Comparison of ENCODE assay signal across 1 fruit fly cellular context in genomic region chr2L:2744852-2745251, dm6.
TF ChIP-seq lines count a peak whose summit lies in the region.

TSS of gene CG9961 (minus strand) at chr2L:2744934.
TSS of gene Cwc25 (plus strand) at chr2L:2745098.

TF ChIP-seq in whole organism, embryonic, 481 proteins besides CTCF, POLR2A, EP300 and RAD21 (continued from another document and continues in another):
- TF ChIP-seq cad (GFP tag; optimal IDR thresholded peaks at IDR 0.05; lab: Kevin White, UChicago): no peak
- no peak for TF ChIP-seq Sox102F (GFP tag; optimal IDR thresholded peaks at IDR 0.05; lab: Kevin White, UChicago)
- no peak for TF ChIP-seq BtbVII (GFP tag; optimal IDR thresholded peaks at IDR 0.05; lab: Kevin White, UChicago)
- TF ChIP-seq h (optimal IDR thresholded peaks at IDR 0.05; lab: Kevin White, UChicago): no peak
- no peak for TF ChIP-seq amos (GFP tag; IDR thresholded peaks at IDR 0.05; lab: Robert Waterston, UW; ENCODE audit: partially characterized antibody)
- no peak for TF ChIP-seq CG7987 (GFP tag; optimal IDR thresholded peaks at IDR 0.05; lab: Kevin White, UChicago)
- TF ChIP-seq ind (GFP tag; optimal IDR thresholded peaks at IDR 0.05; lab: Kevin White, UChicago): no peak
- no peak for TF ChIP-seq Bteb2 (GFP tag; optimal IDR thresholded peaks at IDR 0.05; lab: Kevin White, UChicago)
- TF ChIP-seq CG11398 (GFP tag; optimal IDR thresholded peaks at IDR 0.05; lab: Kevin White, UChicago): no peak
- peak; percentile 26 for TF ChIP-seq CG4617 (GFP tag; optimal IDR thresholded peaks at IDR 0.05; lab: Kevin White, UChicago; ENCODE audit: borderline replicate concordance)
- TF ChIP-seq Vsx1 (GFP tag; optimal IDR thresholded peaks at IDR 0.05; lab: Kevin White, UChicago): no peak
- TF ChIP-seq odd (GFP tag; optimal IDR thresholded peaks at IDR 0.05; lab: Kevin White, UChicago): no peak
- TF ChIP-seq ttk (GFP tag; IDR thresholded peaks at IDR 0.05; lab: Robert Waterston, UW): no peak
- TF ChIP-seq prd (optimal IDR thresholded peaks at IDR 0.05; lab: Kevin White, UChicago): no peak
- TF ChIP-seq prd (GFP tag; IDR thresholded peaks at IDR 0.05; lab: Robert Waterston, UW): no peak
- no peak for TF ChIP-seq B-H1 (GFP tag; IDR thresholded peaks at IDR 0.05; lab: Robert Waterston, UW)
- TF ChIP-seq Oli (tag; optimal IDR thresholded peaks at IDR 0.05; lab: Kevin White, UChicago): no peak
- TF ChIP-seq MBD-R2 (GFP tag; IDR thresholded peaks at IDR 0.05; lab: Robert Waterston, UW): peak; percentile 90
- TF ChIP-seq danr (GFP tag; IDR thresholded peaks at IDR 0.05; lab: Robert Waterston, UW): no peak
- no peak for TF ChIP-seq Nf-YB (GFP tag; optimal IDR thresholded peaks at IDR 0.05; lab: Kevin White, UChicago)
- TF ChIP-seq CG7963 (GFP tag; IDR thresholded peaks at IDR 0.05; lab: Robert Waterston, UW; ENCODE audit: partially characterized antibody): no peak
- no peak for TF ChIP-seq CG12104 (GFP tag; optimal IDR thresholded peaks at IDR 0.05; lab: Kevin White, UChicago)
- TF ChIP-seq trem (tag; optimal IDR thresholded peaks at IDR 0.05; lab: Kevin White, UChicago): peak; percentile 43
- TF ChIP-seq Max (GFP tag; optimal IDR thresholded peaks at IDR 0.05; lab: Kevin White, UChicago): no peak
- no peak for TF ChIP-seq CG11093 (GFP tag; IDR thresholded peaks at IDR 0.05; lab: Robert Waterston, UW)
- no peak for TF ChIP-seq CG16863 (GFP tag; optimal IDR thresholded peaks at IDR 0.05; lab: Kevin White, UChicago)
- peak; percentile 42 for TF ChIP-seq Dp (GFP tag; optimal IDR thresholded peaks at IDR 0.05; lab: Kevin White, UChicago)
- no peak for TF ChIP-seq crc (GFP tag; optimal IDR thresholded peaks at IDR 0.05; lab: Kevin White, UChicago)
- TF ChIP-seq tup (GFP tag; optimal IDR thresholded peaks at IDR 0.05; lab: Kevin White, UChicago): no peak
- TF ChIP-seq CG13894 (tag; optimal IDR thresholded peaks at IDR 0.05; lab: Kevin White, UChicago): no peak
- TF ChIP-seq CG3065 (GFP tag; optimal IDR thresholded peaks at IDR 0.05; lab: Kevin White, UChicago): no peak
- TF ChIP-seq CG17829 (tag; optimal IDR thresholded peaks at IDR 0.05; lab: Kevin White, UChicago): peak; percentile 9
- TF ChIP-seq sens (GFP tag; lab: Kevin White, UChicago): peak; percentile 84
- TF ChIP-seq vvl (GFP tag; IDR thresholded peaks at IDR 0.05; lab: Robert Waterston, UW): no peak
- no peak for TF ChIP-seq Hsf (GFP tag; optimal IDR thresholded peaks at IDR 0.05; lab: Kevin White, UChicago)
- TF ChIP-seq Nf-YC (tag; optimal IDR thresholded peaks at IDR 0.05; lab: Kevin White, UChicago): no peak
- TF ChIP-seq Lim3 (GFP tag; IDR thresholded peaks at IDR 0.05; lab: Robert Waterston, UW): no peak
- 0 out of 3 replicates have a peak, but pooled peaks have one; percentile 24 for TF ChIP-seq row (GFP tag; IDR thresholded peaks at IDR 0.05; lab: Robert Waterston, UW)
- no peak for TF ChIP-seq CG12391 (tag; optimal IDR thresholded peaks at IDR 0.05; lab: Kevin White, UChicago)
- no peak for TF ChIP-seq trh (GFP tag; optimal IDR thresholded peaks at IDR 0.05; lab: Kevin White, UChicago)
- TF ChIP-seq toy (GFP tag; IDR thresholded peaks at IDR 0.05; lab: Robert Waterston, UW): no peak
- no peak for TF ChIP-seq CG6791 (GFP tag; IDR thresholded peaks at IDR 0.05; lab: Robert Waterston, UW; ENCODE audit: partially characterized antibody)
- peak; percentile 29 for TF ChIP-seq nerfin-1 (tag; optimal IDR thresholded peaks at IDR 0.05; lab: Kevin White, UChicago)
- TF ChIP-seq CG8089 (GFP tag; optimal IDR thresholded peaks at IDR 0.05; lab: Kevin White, UChicago): no peak
- no peak for TF ChIP-seq Aef1 (GFP tag; IDR thresholded peaks at IDR 0.05; lab: Robert Waterston, UW)
- no peak for TF ChIP-seq BEAF-32 (GFP tag; optimal IDR thresholded peaks at IDR 0.05; lab: Kevin White, UChicago)
- no peak for TF ChIP-seq stc (GFP tag; IDR thresholded peaks at IDR 0.05; lab: Robert Waterston, UW)
- no peak for TF ChIP-seq fd96Cb (tag; optimal IDR thresholded peaks at IDR 0.05; lab: Kevin White, UChicago)
- TF ChIP-seq sug (tag; optimal IDR thresholded peaks at IDR 0.05; lab: Kevin White, UChicago): peak; percentile 3
- no peak for TF ChIP-seq Xbp1 (GFP tag; optimal IDR thresholded peaks at IDR 0.05; lab: Kevin White, UChicago)
- TF ChIP-seq Fer1 (GFP tag; optimal IDR thresholded peaks at IDR 0.05; lab: Kevin White, UChicago): peak; percentile 1
- no peak for TF ChIP-seq ac (GFP tag; optimal IDR thresholded peaks at IDR 0.05; lab: Kevin White, UChicago)
- TF ChIP-seq Dfd (GFP tag; optimal IDR thresholded peaks at IDR 0.05; lab: Kevin White, UChicago): no peak
- no peak for TF ChIP-seq sqz (GFP tag; optimal IDR thresholded peaks at IDR 0.05; lab: Kevin White, UChicago)
- no peak for TF ChIP-seq CG17186 (GFP tag; optimal IDR thresholded peaks at IDR 0.05; lab: Kevin White, UChicago)
- TF ChIP-seq CG1233 (GFP tag; optimal IDR thresholded peaks at IDR 0.05; lab: Kevin White, UChicago): no peak
- no peak for TF ChIP-seq org-1 (GFP tag; optimal IDR thresholded peaks at IDR 0.05; lab: Kevin White, UChicago)
- TF ChIP-seq vfl (GFP tag; optimal IDR thresholded peaks at IDR 0.05; lab: Kevin White, UChicago): no peak
- no peak for TF ChIP-seq Blimp-1 (GFP tag; optimal IDR thresholded peaks at IDR 0.05; lab: Kevin White, UChicago)
- TF ChIP-seq MESR4 (GFP tag; optimal IDR thresholded peaks at IDR 0.05; lab: Kevin White, UChicago): peak; percentile 28
- no peak for TF ChIP-seq MTF-1 (GFP tag; optimal IDR thresholded peaks at IDR 0.05; lab: Kevin White, UChicago; ENCODE audit: borderline replicate concordance)
- no peak for TF ChIP-seq CG3726 (GFP tag; IDR thresholded peaks at IDR 0.05; lab: Robert Waterston, UW)
- no peak for TF ChIP-seq CG2129 (GFP tag; IDR thresholded peaks at IDR 0.05; lab: Robert Waterston, UW; ENCODE audit: partially characterized antibody)
- peak; percentile 16 for TF ChIP-seq YL-1 (GFP tag; optimal IDR thresholded peaks at IDR 0.05; lab: Kevin White, UChicago)
- TF ChIP-seq CG11504 (tag; optimal IDR thresholded peaks at IDR 0.05; lab: Kevin White, UChicago): no peak
- no peak for TF ChIP-seq z (GFP tag; IDR thresholded peaks at IDR 0.05; lab: Robert Waterston, UW)
- no peak for TF ChIP-seq CG15601 (tag; optimal IDR thresholded peaks at IDR 0.05; lab: Kevin White, UChicago)
- no peak for TF ChIP-seq tgo (GFP tag; IDR thresholded peaks at IDR 0.05; lab: Robert Waterston, UW)
- peak; percentile 31 for TF ChIP-seq CG10267 (tag; optimal IDR thresholded peaks at IDR 0.05; lab: Kevin White, UChicago)
- TF ChIP-seq GATAe (GFP tag; conservative IDR thresholded peaks at IDR 0.05; lab: Robert Waterston, UW): no peak
- TF ChIP-seq Deaf1 (tag; optimal IDR thresholded peaks at IDR 0.05; lab: Kevin White, UChicago): no peak
- TF ChIP-seq CG1603 (tag; optimal IDR thresholded peaks at IDR 0.05; lab: Kevin White, UChicago): no peak
- TF ChIP-seq run (tag; optimal IDR thresholded peaks at IDR 0.05; lab: Kevin White, UChicago): no peak
- no peak for TF ChIP-seq Ptx1 (GFP tag; IDR thresholded peaks at IDR 0.05; lab: Robert Waterston, UW)
- no peak for TF ChIP-seq eve (GFP tag; optimal IDR thresholded peaks at IDR 0.05; lab: Kevin White, UChicago)
- no peak for TF ChIP-seq CG3838 (GFP tag; optimal IDR thresholded peaks at IDR 0.05; lab: Kevin White, UChicago)
- TF ChIP-seq hth (optimal IDR thresholded peaks at IDR 0.05; lab: Kevin White, UChicago): no peak
- no peak for TF ChIP-seq sna (GFP tag; IDR thresholded peaks at IDR 0.05; lab: Robert Waterston, UW; ENCODE audit: partially characterized antibody)
- TF ChIP-seq CG6813 (GFP tag; optimal IDR thresholded peaks at IDR 0.05; lab: Kevin White, UChicago): no peak
- TF ChIP-seq CG17612 (GFP tag; IDR thresholded peaks at IDR 0.05; lab: Robert Waterston, UW): no peak
- no peak for TF ChIP-seq mirr (GFP tag; optimal IDR thresholded peaks at IDR 0.05; lab: Kevin White, UChicago)
- TF ChIP-seq bsh (GFP tag; optimal IDR thresholded peaks at IDR 0.05; lab: Kevin White, UChicago): no peak
- TF ChIP-seq CG9932 (GFP tag; IDR thresholded peaks at IDR 0.05; lab: Robert Waterston, UW): no peak
- no peak for TF ChIP-seq CG2875 (GFP tag; optimal IDR thresholded peaks at IDR 0.05; lab: Kevin White, UChicago)
- TF ChIP-seq Atf3 (GFP tag; optimal IDR thresholded peaks at IDR 0.05; lab: Kevin White, UChicago): no peak
- TF ChIP-seq CG9609 (GFP tag; optimal IDR thresholded peaks at IDR 0.05; lab: Kevin White, UChicago): no peak
- TF ChIP-seq H15 (GFP tag; IDR thresholded peaks at IDR 0.05; lab: Robert Waterston, UW): no peak
- no peak for TF ChIP-seq CG17328 (GFP tag; IDR thresholded peaks at IDR 0.05; lab: Robert Waterston, UW)
- TF ChIP-seq ash1 (GFP tag; optimal IDR thresholded peaks at IDR 0.05; lab: Kevin White, UChicago): no peak
- no peak for TF ChIP-seq Chrac-16 (GFP tag; optimal IDR thresholded peaks at IDR 0.05; lab: Kevin White, UChicago)
- no peak for TF ChIP-seq Sry-δ (GFP tag; optimal IDR thresholded peaks at IDR 0.05; lab: Kevin White, UChicago)
- TF ChIP-seq onecut (GFP tag; IDR thresholded peaks at IDR 0.05; lab: Robert Waterston, UW): no peak
- no peak for TF ChIP-seq ro (GFP tag; IDR thresholded peaks at IDR 0.05; lab: Robert Waterston, UW)
- peak; percentile 24; the same call in 1 of the 2 replicates for TF ChIP-seq E2f1 (GFP tag; IDR thresholded peaks at IDR 0.05; lab: Robert Waterston, UW)
- no peak for TF ChIP-seq CG8281 (tag; optimal IDR thresholded peaks at IDR 0.05; lab: Kevin White, UChicago)
- TF ChIP-seq ewg (GFP tag; optimal IDR thresholded peaks at IDR 0.05; lab: Kevin White, UChicago): no peak
- peak; percentile 48 to 88 for TF ChIP-seq crp (GFP tag; optimal IDR thresholded peaks at IDR 0.05; lab: Kevin White, UChicago)
- no peak for TF ChIP-seq CG14014 (GFP tag; IDR thresholded peaks at IDR 0.05; lab: Robert Waterston, UW)
- no peak for TF ChIP-seq lmd (GFP tag; IDR thresholded peaks at IDR 0.05; lab: Robert Waterston, UW)
- no peak for TF ChIP-seq CG4730 (GFP tag; IDR thresholded peaks at IDR 0.05; lab: Robert Waterston, UW)
- TF ChIP-seq stwl (tag; optimal IDR thresholded peaks at IDR 0.05; lab: Kevin White, UChicago): peak; percentile 34
- TF ChIP-seq CG11696 (GFP tag; IDR thresholded peaks at IDR 0.05; lab: Robert Waterston, UW): no peak
- TF ChIP-seq pita (GFP tag; optimal IDR thresholded peaks at IDR 0.05; lab: Kevin White, UChicago): no peak
- TF ChIP-seq crol (GFP tag; IDR thresholded peaks at IDR 0.05; lab: Robert Waterston, UW): no peak
- TF ChIP-seq gcm2 (GFP tag; optimal IDR thresholded peaks at IDR 0.05; lab: Kevin White, UChicago): no peak
- TF ChIP-seq pum (GFP tag; optimal IDR thresholded peaks at IDR 0.05; lab: Kevin White, UChicago): no peak
- no peak for TF ChIP-seq CG17385 (GFP tag; optimal IDR thresholded peaks at IDR 0.05; lab: Kevin White, UChicago)
- TF ChIP-seq CG10959 (GFP tag; IDR thresholded peaks at IDR 0.05; lab: Robert Waterston, UW): no peak
- no peak for TF ChIP-seq kah (GFP tag; optimal IDR thresholded peaks at IDR 0.05; lab: Kevin White, UChicago)
- no peak for TF ChIP-seq CG2202 (tag; optimal IDR thresholded peaks at IDR 0.05; lab: Kevin White, UChicago)
- no peak for TF ChIP-seq Elba2 (GFP tag; optimal IDR thresholded peaks at IDR 0.05; lab: Kevin White, UChicago)
- TF ChIP-seq Trl (optimal IDR thresholded peaks at IDR 0.05; lab: Kevin White, UChicago): no peak
- TF ChIP-seq Trl (GFP tag; optimal IDR thresholded peaks at IDR 0.05; lab: Kevin White, UChicago): no peak
- TF ChIP-seq CG3847 (GFP tag; IDR thresholded peaks at IDR 0.05; lab: Robert Waterston, UW): 0 out of 2 replicates have a peak, but pooled peaks have one; percentile 33
- TF ChIP-seq CG9817 (tag; optimal IDR thresholded peaks at IDR 0.05; lab: Kevin White, UChicago): no peak
- TF ChIP-seq gsb (GFP tag; IDR thresholded peaks at IDR 0.05; lab: Robert Waterston, UW): no peak
- no peak for TF ChIP-seq CG14050 (GFP tag; IDR thresholded peaks at IDR 0.05; lab: Robert Waterston, UW)
- no peak for TF ChIP-seq Six4 (GFP tag; optimal IDR thresholded peaks at IDR 0.05; lab: Kevin White, UChicago)
- TF ChIP-seq Hr3 (GFP tag; optimal IDR thresholded peaks at IDR 0.05; lab: Kevin White, UChicago): no peak
- no peak for TF ChIP-seq slbo (GFP tag; IDR thresholded peaks at IDR 0.05; lab: Robert Waterston, UW)
- no peak for TF ChIP-seq NC2β (GFP tag; optimal IDR thresholded peaks at IDR 0.05; lab: Kevin White, UChicago)
- no peak for TF ChIP-seq dysf (GFP tag; IDR thresholded peaks at IDR 0.05; lab: Robert Waterston, UW)
- TF ChIP-seq pnt (GFP tag; optimal IDR thresholded peaks at IDR 0.05; lab: Kevin White, UChicago): no peak
- TF ChIP-seq CG18262 (tag; optimal IDR thresholded peaks at IDR 0.05; lab: Kevin White, UChicago): no peak
- no peak for TF ChIP-seq oc (tag; optimal IDR thresholded peaks at IDR 0.05; lab: Kevin White, UChicago)
- TF ChIP-seq jumu (GFP tag; optimal IDR thresholded peaks at IDR 0.05; lab: Kevin White, UChicago): no peak
- TF ChIP-seq chm (GFP tag; IDR thresholded peaks at IDR 0.05; lab: Robert Waterston, UW): no peak
- no peak for TF ChIP-seq CG16813 (GFP tag; IDR thresholded peaks at IDR 0.05; lab: Robert Waterston, UW; ENCODE audit: partially characterized antibody)
- no peak for TF ChIP-seq Optix (GFP tag; IDR thresholded peaks at IDR 0.05; lab: Robert Waterston, UW)
- TF ChIP-seq CG15514 (GFP tag; optimal IDR thresholded peaks at IDR 0.05; lab: Kevin White, UChicago): peak; percentile 25
- TF ChIP-seq E2f2 (GFP tag; IDR thresholded peaks at IDR 0.05; lab: Robert Waterston, UW): peak; percentile 64
- TF ChIP-seq CG8944 (GFP tag; optimal IDR thresholded peaks at IDR 0.05; lab: Kevin White, UChicago): no peak
- TF ChIP-seq disco-r (GFP tag; optimal IDR thresholded peaks at IDR 0.05; lab: Kevin White, UChicago): no peak
- no peak for TF ChIP-seq CG32772 (GFP tag; IDR thresholded peaks at IDR 0.05; lab: Robert Waterston, UW)
- TF ChIP-seq zfh2 (GFP tag; optimal IDR thresholded peaks at IDR 0.05; lab: Kevin White, UChicago): no peak
- TF ChIP-seq kni (GFP tag; optimal IDR thresholded peaks at IDR 0.05; lab: Kevin White, UChicago): no peak
- TF ChIP-seq Hr39 (optimal IDR thresholded peaks at IDR 0.05; lab: Kevin White, UChicago): no peak
- TF ChIP-seq pzg (GFP tag; optimal IDR thresholded peaks at IDR 0.05; lab: Kevin White, UChicago): peak; percentile 44
- no peak for TF ChIP-seq CG1602 (GFP tag; optimal IDR thresholded peaks at IDR 0.05; lab: Kevin White, UChicago)
- no peak for TF ChIP-seq fu2 (GFP tag; optimal IDR thresholded peaks at IDR 0.05; lab: Kevin White, UChicago)
- no peak for TF ChIP-seq Fer2 (tag; optimal IDR thresholded peaks at IDR 0.05; lab: Kevin White, UChicago)
